Fruit fly (Drosophila melanogaster): ENCODE results near the gene Sfmbt.

- TF ChIP-seq CG8478 (optimal IDR thresholded peaks at IDR 0.05) (no peak), CTCF (optimal IDR thresholded peaks at IDR 0.05) (no peak)
These were observed 10.7 kb downstream of the Sfmbt start, which contains the start of gene DnaJ-H for dm6 chr2L:13165802-13166347.
